Fruit fly (Drosophila melanogaster): ENCODE results near the gene CG46468.

CG46468 gene

dm6 chr2L:9522766-9523174, 42.5 kb downstream of the CG46468 start (continued):
- TF ChIP-seq CG6813 (GFP tag; optimal IDR thresholded peaks at IDR 0.05) (no peak), Deaf1 (tag; optimal IDR thresholded peaks at IDR 0.05) (no peak), CG11093 (GFP tag; IDR thresholded peaks at IDR 0.05) (no peak), Lim3 (GFP tag; IDR thresholded peaks at IDR 0.05) (no peak), cg (GFP tag; optimal IDR thresholded peaks at IDR 0.05) (peak; percentile 21), CG16779 (GFP tag; IDR thresholded peaks at IDR 0.05) (no peak), Jarid2 (GFP tag; optimal IDR thresholded peaks at IDR 0.05) (no peak), dmrt11E (tag; optimal IDR thresholded peaks at IDR 0.05) (no peak), zf30C (GFP tag; optimal IDR thresholded peaks at IDR 0.05) (no peak), dm (GFP tag; optimal IDR thresholded peaks at IDR 0.05) (no peak), amos (GFP tag; IDR thresholded peaks at IDR 0.05; ENCODE audit: partially characterized antibody) (no peak), Bdp1 (GFP tag; optimal IDR thresholded peaks at IDR 0.05) (no peak), NfI (GFP tag; optimal IDR thresholded peaks at IDR 0.05) (no peak), CG10543 (GFP tag; optimal IDR thresholded peaks at IDR 0.05) (no peak), ATbp (GFP tag; optimal IDR thresholded peaks at IDR 0.05) (no peak)

- TF ChIP-seq CG8359 (GFP tag; optimal IDR thresholded peaks at IDR 0.05; ENCODE audit: borderline replicate concordance) = peak; percentile 78
- peak; percentile 99 for TF ChIP-seq Med (GFP tag)
- peak; percentile 89 for TF ChIP-seq CG30431 (GFP tag; optimal IDR thresholded peaks at IDR 0.05)
- TF ChIP-seq h (optimal IDR thresholded peaks at IDR 0.05) = no peak
- peak; percentile 96 for TF ChIP-seq HLH54F (GFP tag; optimal IDR thresholded peaks at IDR 0.05)
- peak; percentile 87 for TF ChIP-seq CG4282 (GFP tag; optimal IDR thresholded peaks at IDR 0.05)
- TF ChIP-seq CG13624 (GFP tag; optimal IDR thresholded peaks at IDR 0.05) = peak; percentile 97
- TF ChIP-seq sd (tag; optimal IDR thresholded peaks at IDR 0.05) = peak; percentile 88
- TF ChIP-seq CG17361 (GFP tag; IDR thresholded peaks at IDR 0.05) = peak; percentile 96
- TF ChIP-seq sug (tag; optimal IDR thresholded peaks at IDR 0.05) = peak; percentile 95
- peak; percentile 94 for TF ChIP-seq HHEX (GFP tag; optimal IDR thresholded peaks at IDR 0.05)
- TF ChIP-seq CG4424 (GFP tag; optimal IDR thresholded peaks at IDR 0.05) = peak; percentile 98
- peak; percentile 99 for TF ChIP-seq Rfx (GFP tag; IDR thresholded peaks at IDR 0.05)
- peak; percentile 96 for TF ChIP-seq Ada2b (GFP tag; IDR thresholded peaks at IDR 0.05)
- peak; percentile 96 for TF ChIP-seq Six4 (GFP tag; optimal IDR thresholded peaks at IDR 0.05)
- TF ChIP-seq ewg (GFP tag; optimal IDR thresholded peaks at IDR 0.05) = peak; percentile 88
- TF ChIP-seq CG7963 (GFP tag; IDR thresholded peaks at IDR 0.05; ENCODE audit: partially characterized antibody) = peak; percentile 82
- peak; percentile 93; the same call in 2 of the 3 replicates for TF ChIP-seq CG3726 (GFP tag; IDR thresholded peaks at IDR 0.05)
- TF ChIP-seq al (GFP tag; IDR thresholded peaks at IDR 0.05) = peak; percentile 96
- peak in 1 of 2 experiments; percentile 76 for TF ChIP-seq Hr78 (GFP tag; optimal IDR thresholded peaks at IDR 0.05)
- peak; percentile 93 for TF ChIP-seq CG17568 (GFP tag; optimal IDR thresholded peaks at IDR 0.05)
- peak; percentile 97 for TF ChIP-seq B-H2 (GFP tag; optimal IDR thresholded peaks at IDR 0.05)
- peak; percentile 93 for TF ChIP-seq Antp (GFP tag; optimal IDR thresholded peaks at IDR 0.05)
- no peak for TF ChIP-seq hkb (optimal IDR thresholded peaks at IDR 0.05)
- peak; percentile 98 for TF ChIP-seq hkb (GFP tag; IDR thresholded peaks at IDR 0.05)
- peak; percentile 96 for TF ChIP-seq Fer1 (GFP tag; optimal IDR thresholded peaks at IDR 0.05)
- TF ChIP-seq CG6683 (GFP tag; optimal IDR thresholded peaks at IDR 0.05) = peak; percentile 87
- TF ChIP-seq nmo (GFP tag; optimal IDR thresholded peaks at IDR 0.05) = peak; percentile 97
- peak; percentile 85 for TF ChIP-seq CG11723 (GFP tag; optimal IDR thresholded peaks at IDR 0.05)
- peak; percentile 94 for TF ChIP-seq CG18764 (GFP tag; optimal IDR thresholded peaks at IDR 0.05)
- peak; percentile 67 for TF ChIP-seq CG3995 (GFP tag; optimal IDR thresholded peaks at IDR 0.05)
- peak; percentile 99 for TF ChIP-seq CG15696 (tag; optimal IDR thresholded peaks at IDR 0.05)
- TF ChIP-seq tx (GFP tag; optimal IDR thresholded peaks at IDR 0.05) = peak; percentile 94
Observed at dm6 chr2L:9520886-9521868, 44.1 kb downstream of the CG46468 start, which contains the start of gene Oatp30B. Gene Oatp30B, plus strand, starts transcription at chr2L:9521210.
